Fruit fly (Drosophila melanogaster) whole organism: Measurements from ENCODE around the gene gpp.

Experiments used
- CG8478 ChIP-seq: fragments of >200 bp; optimal IDR thresholded peaks from 2 replicates; lab custom pipeline; 2018; ENCODE audit warnings: inconsistent platforms
- Dll ChIP-seq: fragments of >200 bp; optimal IDR thresholded peaks from 2 replicates; lab custom pipeline; 2017
- psq ChIP-seq: fragments of >200 bp; optimal IDR thresholded peaks from 2 replicates; lab custom pipeline; 2017
- usp ChIP-seq: fragments of >200 bp; optimal IDR thresholded peaks from 2 replicates; lab custom pipeline; 2017; ENCODE audit warnings: missing biosample characterization, missing genetic modification characterization, mixed read lengths

DNA sequence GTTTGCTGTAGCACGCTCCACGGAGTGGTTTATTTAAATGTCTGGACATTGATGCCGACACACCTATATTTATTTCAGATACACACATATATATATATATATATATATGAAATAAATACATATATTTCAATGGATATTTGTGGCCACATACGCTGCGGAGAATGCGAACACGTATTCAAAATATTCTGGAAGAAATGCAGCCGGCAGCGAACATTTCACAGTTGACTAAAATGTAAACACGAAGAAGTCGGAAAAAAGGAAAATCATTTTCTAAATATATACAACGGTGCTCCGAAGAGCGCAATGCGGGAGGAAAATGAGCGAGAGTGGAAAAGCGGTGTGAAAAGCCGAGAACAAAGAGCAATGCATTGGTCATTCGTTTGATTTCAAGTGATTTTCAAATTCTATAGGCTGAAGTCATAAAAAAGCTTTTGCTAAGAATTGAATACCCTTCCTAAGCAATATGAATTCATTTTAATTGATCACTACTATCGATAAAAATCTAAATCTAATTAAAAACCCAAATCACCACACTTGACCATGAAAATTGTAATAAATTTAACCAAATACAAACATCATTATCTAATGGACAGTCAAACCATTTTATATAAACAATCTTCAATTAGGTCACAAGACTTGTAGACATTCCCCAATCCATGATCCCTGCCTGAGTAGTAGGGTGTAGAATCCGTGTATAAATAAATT is 61.1 kb downstream of the gpp start:
- TF ChIP-seq psq (lab: Kevin White, UChicago) (no peak), CG8478 (lab: Kevin White, UChicago) (no peak), Dll (lab: Kevin White, UChicago) (no peak), usp (no peak)
